Worm (Caenorhabditis elegans) whole organism, mixed stage, embryonic: Measurements from ENCODE around the gene gei-14.

ENCODE experiments used
- M03D4.4 ChIP-seq: sonication (generic microtip); optimal IDR thresholded peaks from 2 replicates; lab custom pipeline; 2017; ENCODE audit warnings: mild to moderate bottlenecking, missing genetic modification characterization, missing compliant biosample characterization
- bed-3 ChIP-seq: fragments of 200-800 bp; sonication (Bioruptor generic); optimal IDR thresholded peaks from 3 replicates; lab custom pipeline; 2018; ENCODE audit warnings: mild to moderate bottlenecking, missing genetic modification characterization, moderate library complexity, missing compliant biosample characterization
- blmp-1 ChIP-seq: fragments of 150-350 bp; optimal IDR thresholded peaks from 2 replicates; lab custom pipeline; 2014; ENCODE audit warnings: missing biosample characterization, missing genetic modification characterization
- ceh-39 ChIP-seq: fragments of 150-350 bp; optimal IDR thresholded peaks from 2 replicates; lab custom pipeline; 2014; ENCODE audit warnings: missing biosample characterization, missing genetic modification characterization
- ceh-43 ChIP-seq: fragments of 200-800 bp; sonication (Bioruptor generic); optimal IDR thresholded peaks from 2 replicates; lab custom pipeline; 2018; ENCODE audit warnings: mild to moderate bottlenecking, missing genetic modification characterization, moderate library complexity, missing compliant biosample characterization
- ceh-83 ChIP-seq: fragments of 200-800 bp; sonication (Bioruptor generic); optimal IDR thresholded peaks from 2 replicates; lab custom pipeline; 2018; ENCODE audit warnings: mild to moderate bottlenecking, missing genetic modification characterization, missing compliant biosample characterization
- ces-1 ChIP-seq: fragments of 150-350 bp; optimal IDR thresholded peaks from 2 replicates; lab custom pipeline; 2014; ENCODE audit warnings: missing biosample characterization, missing genetic modification reagents, missing genetic modification characterization
- cnd-1 ChIP-seq: fragments of 200-800 bp; sonication (Bioruptor generic); optimal IDR thresholded peaks from 2 replicates; lab custom pipeline; 2018; ENCODE audit warnings: mild to moderate bottlenecking, missing genetic modification characterization, missing compliant biosample characterization
- drap-1 ChIP-seq: fragments of 200-800 bp; sonication (Bioruptor generic); optimal IDR thresholded peaks from 3 replicates; lab custom pipeline; 2018; ENCODE audit warnings: mild to moderate bottlenecking, missing genetic modification characterization, missing compliant biosample characterization
- elt-1 ChIP-seq: sonication (generic microtip); optimal IDR thresholded peaks from 2 replicates; lab custom pipeline; 2017; ENCODE audit warnings: missing genetic modification characterization, mild to moderate bottlenecking, missing compliant biosample characterization, antibody characterized with exemption, moderate library complexity, borderline replicate concordance; ENCODE audit not compliant: insufficient read depth
- elt-3 ChIP-seq: fragments of 150-350 bp; optimal IDR thresholded peaks from 2 replicates; lab custom pipeline; 2014; ENCODE audit warnings: missing biosample characterization, missing genetic modification characterization
- ham-2 ChIP-seq: fragments of 200-800 bp; sonication (Bioruptor generic); optimal IDR thresholded peaks from 2 replicates; lab custom pipeline; 2018; ENCODE audit warnings: mild to moderate bottlenecking, missing genetic modification characterization, missing compliant biosample characterization
- hlh-1 ChIP-seq: fragments of 150-350 bp; optimal IDR thresholded peaks from 2 replicates; lab custom pipeline; 2014; ENCODE audit warnings: missing biosample characterization, missing genetic modification reagents, missing genetic modification characterization
- lin-13 ChIP-seq: fragments of 150-350 bp; optimal IDR thresholded peaks from 2 replicates; lab custom pipeline; 2014; ENCODE audit warnings: missing biosample characterization, missing genetic modification characterization
- lin-32 ChIP-seq: fragments of 200-800 bp; sonication (Bioruptor generic); optimal IDR thresholded peaks from 2 replicates; lab custom pipeline; 2018; ENCODE audit warnings: mild to moderate bottlenecking, missing genetic modification characterization, missing compliant biosample characterization
- lsy-2 ChIP-seq: fragments of 150-350 bp; optimal IDR thresholded peaks from 2 replicates; lab custom pipeline; 2014; ENCODE audit warnings: missing biosample characterization, missing genetic modification characterization
- mab-5 ChIP-seq: fragments of 150-350 bp; optimal IDR thresholded peaks from 2 replicates; lab custom pipeline; 2014; ENCODE audit warnings: missing biosample characterization, missing genetic modification characterization
- mep-1 ChIP-seq: fragments of 150-350 bp; optimal IDR thresholded peaks from 2 replicates; lab custom pipeline; 2017; ENCODE audit warnings: missing biosample characterization, missing genetic modification reagents, missing genetic modification characterization, inconsistent platforms
- mls-2 ChIP-seq: sonication (generic microtip); optimal IDR thresholded peaks from 2 replicates; lab custom pipeline; 2016; ENCODE audit warnings: mild to moderate bottlenecking, missing genetic modification characterization, moderate library complexity, missing compliant biosample characterization
- nhr-12 ChIP-seq: fragments of 150-350 bp; optimal IDR thresholded peaks from 2 replicates; lab custom pipeline; 2014; ENCODE audit warnings: missing biosample characterization, missing genetic modification characterization
- nhr-2 ChIP-seq: fragments of 150-350 bp; optimal IDR thresholded peaks from 2 replicates; lab custom pipeline; 2014; ENCODE audit warnings: missing biosample characterization, missing genetic modification characterization
- nhr-237 ChIP-seq: fragments of 150-350 bp; optimal IDR thresholded peaks from 2 replicates; lab custom pipeline; 2014; ENCODE audit warnings: missing biosample characterization, missing genetic modification characterization
- nhr-28 ChIP-seq: fragments of 150-350 bp; optimal IDR thresholded peaks from 2 replicates; lab custom pipeline; 2014; ENCODE audit warnings: missing biosample characterization, missing genetic modification characterization
- nhr-76 ChIP-seq: sonication (generic microtip); optimal IDR thresholded peaks from 2 replicates; lab custom pipeline; 2017; ENCODE audit warnings: missing biosample characterization, missing genetic modification characterization
- pha-4 ChIP-seq: fragments of 150-350 bp; optimal IDR thresholded peaks from 2 replicates; lab custom pipeline; 2018; ENCODE audit warnings: missing biosample characterization, missing genetic modification reagents, missing genetic modification characterization
- sem-2 ChIP-seq: fragments of 200-800 bp; sonication (Bioruptor generic); optimal IDR thresholded peaks from 2 replicates; lab custom pipeline; 2018; ENCODE audit warnings: mild to moderate bottlenecking, missing genetic modification characterization, missing compliant biosample characterization
- snpc-4 ChIP-seq: fragments of 150-350 bp; optimal IDR thresholded peaks from 2 replicates; lab custom pipeline; 2014; ENCODE audit warnings: missing biosample characterization, missing genetic modification characterization
- sptf-1 ChIP-seq: sonication (generic microtip); optimal IDR thresholded peaks from 2 replicates; lab custom pipeline; 2017; ENCODE audit warnings: mild to moderate bottlenecking, missing genetic modification characterization, moderate library complexity, missing compliant biosample characterization
- tbx-8 ChIP-seq: fragments of 200-800 bp; sonication (Bioruptor generic); optimal IDR thresholded peaks from 2 replicates; lab custom pipeline; 2018; ENCODE audit warnings: mild to moderate bottlenecking, missing genetic modification characterization, moderate library complexity, missing compliant biosample characterization
- unc-120 ChIP-seq: sonication (generic microtip); optimal IDR thresholded peaks from 2 replicates; lab custom pipeline; 2017; ENCODE audit warnings: missing genetic modification characterization, missing compliant biosample characterization; ENCODE audit not compliant: poor library complexity, severe bottlenecking
- unc-39 ChIP-seq: fragments of 150-350 bp; optimal IDR thresholded peaks from 2 replicates; lab custom pipeline; 2014; ENCODE audit warnings: missing biosample characterization, missing genetic modification characterization
- unc-62 ChIP-seq: fragments of 150-350 bp; optimal IDR thresholded peaks from 2 replicates; lab custom pipeline; 2014; ENCODE audit warnings: missing biosample characterization, missing genetic modification reagents, missing genetic modification characterization
- zip-8 ChIP-seq: fragments of 150-350 bp; optimal IDR thresholded peaks from 2 replicates; lab custom pipeline; 2014; ENCODE audit warnings: missing biosample characterization, missing genetic modification characterization
- ztf-11 ChIP-seq: fragments of 150-350 bp; optimal IDR thresholded peaks from 2 replicates; lab custom pipeline; 2014; ENCODE audit warnings: missing biosample characterization, missing genetic modification characterization

Gene gei-14

ce11 chrII:8264619-8265018 is 11.4 kb downstream of the gei-14 start, which contains the start of gene srdh-1:
srdh-1 (plus strand) TSS chrII:8264661.
- TF ChIP-seq mab-5: no peak
- TF ChIP-seq mep-1 (tag; lab: Kevin White, UChicago): no peak
- no peak for TF ChIP-seq pha-4 (tag; lab: Kevin White, UChicago)
- TF ChIP-seq nhr-28 (tag; lab: Kevin White, UChicago): no peak
- no peak for TF ChIP-seq unc-39 (tag; lab: Kevin White, UChicago)
- TF ChIP-seq unc-120: no peak
- TF ChIP-seq lsy-2 (tag; lab: Kevin White, UChicago): no peak
- no peak for TF ChIP-seq hlh-1 (tag; lab: Kevin White, UChicago)
- no peak for TF ChIP-seq elt-1 (tag; lab: Kevin White, UChicago)
- no peak for TF ChIP-seq sem-2
- TF ChIP-seq ztf-11: no peak
- TF ChIP-seq sptf-1 (tag; lab: Kevin White, UChicago): no peak
- no peak for TF ChIP-seq blmp-1 (tag; lab: Kevin White, UChicago)
- no peak for TF ChIP-seq lin-32
- no peak for TF ChIP-seq ceh-43 (GFP tag; lab: Kevin White, UChicago)
- no peak for TF ChIP-seq unc-62 (GFP tag; lab: Kevin White, UChicago)
- TF ChIP-seq ces-1 (GFP tag; lab: Kevin White, UChicago): no peak
- no peak for TF ChIP-seq cnd-1 (tag; lab: Kevin White, UChicago)
- TF ChIP-seq M03D4.4: no peak
- no peak for TF ChIP-seq zip-8 (tag; lab: Kevin White, UChicago)
- TF ChIP-seq, all 35 proteins: peak for 0

- no peak for TF ChIP-seq snpc-4
- TF ChIP-seq nhr-76 (tag; lab: Kevin White, UChicago): no peak
- TF ChIP-seq, all 35 proteins: peak for 0
Measured at ce11 chrII:8263562-8263961, 12.5 kb downstream of the gei-14 start.

DNA sequence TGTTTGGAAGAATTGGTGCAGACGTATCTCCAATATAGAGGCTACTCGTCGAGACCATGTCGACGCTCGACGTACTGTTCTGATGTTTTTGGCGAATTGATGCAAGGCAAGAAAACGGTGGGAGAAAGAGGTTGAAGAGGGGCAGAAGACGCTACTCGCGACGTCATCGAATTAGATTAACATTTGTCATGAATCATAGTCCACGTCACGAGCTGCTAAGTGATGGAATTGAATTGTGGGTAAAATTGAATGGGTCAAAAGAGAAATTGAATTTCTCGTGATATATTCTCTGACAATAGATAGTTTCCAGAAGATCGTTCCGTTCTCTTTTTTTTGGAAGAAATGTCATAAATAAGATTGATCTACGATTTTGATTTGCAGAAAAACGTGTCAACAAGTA is 16.4 kb downstream of the gei-14 start:
- TF ChIP-seq zip-8 (tag; lab: Kevin White, UChicago) (no peak), bed-3 (GFP tag; lab: Kevin White, UChicago) (no peak), snpc-4 (no peak), sptf-1 (tag; lab: Kevin White, UChicago) (no peak), ceh-39 (tag; lab: Kevin White, UChicago) (no peak), nhr-2 (tag; lab: Kevin White, UChicago) (no peak), nhr-237 (no peak), drap-1 (GFP tag; lab: Kevin White, UChicago) (no peak), elt-3 (tag; lab: Kevin White, UChicago) (no peak), unc-39 (tag; lab: Kevin White, UChicago) (no peak), nhr-12 (tag; lab: Kevin White, UChicago) (no peak), mab-5 (no peak), mls-2 (no peak), ham-2 (no peak), hlh-1 (tag; lab: Kevin White, UChicago) (no peak)

DNA sequence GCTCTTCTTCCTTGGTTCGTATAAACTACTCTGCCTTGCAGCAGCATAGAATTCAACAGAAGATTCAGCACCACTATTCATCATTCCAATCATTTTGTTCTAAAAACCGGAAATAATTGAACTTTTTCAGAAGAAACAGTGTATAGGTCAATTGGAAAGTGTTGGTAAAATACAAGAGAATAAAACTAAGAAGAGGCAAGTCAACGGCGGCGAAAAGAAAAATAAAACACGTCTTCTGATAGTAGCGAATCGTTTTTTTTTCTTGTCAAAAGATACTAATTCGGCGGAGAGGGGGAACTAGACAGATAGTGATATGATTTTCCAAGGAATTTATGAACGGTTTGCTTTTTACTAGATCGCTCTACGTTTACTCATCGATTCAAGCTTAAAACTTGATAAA is 17.0 kb downstream of the gei-14 start, which contains the start of gene F35C11.6:
F35C11.6 (minus strand) TSS at position 101 of the 400 bp plus-strand sequence.
- TF ChIP-seq ceh-83 (GFP tag; lab: Kevin White, UChicago): no peak
- TF ChIP-seq cnd-1 (tag; lab: Kevin White, UChicago): no peak

ce11 chrII:8256013-8256412 is 20.0 kb downstream of the gei-14 start, which contains the start of gene F35C11.7:
F35C11.7 (plus strand) TSS chrII:8256313.
- no peak for TF ChIP-seq sptf-1 (tag; lab: Kevin White, UChicago)
- no peak for TF ChIP-seq lin-13
- TF ChIP-seq unc-39 (tag; lab: Kevin White, UChicago): no peak
- no peak for TF ChIP-seq nhr-28 (tag; lab: Kevin White, UChicago)
- no peak for TF ChIP-seq tbx-8 (GFP tag; lab: Kevin White, UChicago)
- no peak for TF ChIP-seq ceh-43 (GFP tag; lab: Kevin White, UChicago)
- TF ChIP-seq bed-3 (GFP tag; lab: Kevin White, UChicago): no peak
- no peak for TF ChIP-seq ceh-83 (GFP tag; lab: Kevin White, UChicago)
- no peak for TF ChIP-seq elt-3 (tag; lab: Kevin White, UChicago)
- TF ChIP-seq blmp-1 (tag; lab: Kevin White, UChicago): no peak
- TF ChIP-seq unc-62 (GFP tag; lab: Kevin White, UChicago): no peak
- TF ChIP-seq mab-5: no peak
- no peak for TF ChIP-seq mls-2
- TF ChIP-seq mep-1 (tag; lab: Kevin White, UChicago): no peak
